Fruit fly (Drosophila melanogaster): Measurements from ENCODE around the gene LSm7.

LSm7 gene

dm6 chr2L:16787548-16787947, 44.6 kb upstream of the LSm7 start:
- TF ChIP-seq CG9948 (tag; optimal IDR thresholded peaks at IDR 0.05) (no peak), CG34367 (tag; optimal IDR thresholded peaks at IDR 0.05) (no peak)

dm6 chr2L:16766070-16766752, 23.3 kb upstream of the LSm7 start, which contains the start of gene Mhc:
Gene Mhc (plus strand): TSS chr2L:16766566.
- TF ChIP-seq CG13204 (GFP tag; optimal IDR thresholded peaks at IDR 0.05) (no peak), Ets98B (GFP tag; IDR thresholded peaks at IDR 0.05) (no peak), CG4496 (GFP tag; IDR thresholded peaks at IDR 0.05) (0 out of 3 replicates have a peak, but pooled peaks have one; percentile 36)

- TF ChIP-seq Pif1B (GFP tag; optimal IDR thresholded peaks at IDR 0.05) (no peak), CG32121 (GFP tag; IDR thresholded peaks at IDR 0.05) (peak; percentile 79)
Measured at dm6 chr2L:16764480-16764879, 21.6 kb upstream of the LSm7 start.

dm6 chr2L:16761891-16762290, 19.0 kb upstream of the LSm7 start:
- TF ChIP-seq CG12605 (GFP tag; IDR thresholded peaks at IDR 0.05), result no peak
- no peak for TF ChIP-seq CG34367 (tag; optimal IDR thresholded peaks at IDR 0.05)
- no peak for TF ChIP-seq CG32121 (GFP tag; IDR thresholded peaks at IDR 0.05)
- no peak for TF ChIP-seq CG4496 (GFP tag; IDR thresholded peaks at IDR 0.05)
- no peak for TF ChIP-seq CG14655 (GFP tag; optimal IDR thresholded peaks at IDR 0.05)
- TF ChIP-seq CG10348 (GFP tag; IDR thresholded peaks at IDR 0.05), result no peak
- TF ChIP-seq EcR (GFP tag; optimal IDR thresholded peaks at IDR 0.05), result no peak
- TF ChIP-seq Ets98B (GFP tag; IDR thresholded peaks at IDR 0.05), result no peak
- TF ChIP-seq CG17806 (tag; optimal IDR thresholded peaks at IDR 0.05), result no peak
- no peak for TF ChIP-seq fd96Ca (GFP tag; IDR thresholded peaks at IDR 0.05)
- TF ChIP-seq Pif1B (GFP tag; optimal IDR thresholded peaks at IDR 0.05), result no peak
- no peak for TF ChIP-seq CG8301 (tag; optimal IDR thresholded peaks at IDR 0.05)
- no peak for TF ChIP-seq CG8159 (tag; optimal IDR thresholded peaks at IDR 0.05)
- no peak for TF ChIP-seq CG15710 (tag; optimal IDR thresholded peaks at IDR 0.05)
- no peak for TF ChIP-seq Snoo (tag; optimal IDR thresholded peaks at IDR 0.05)
- no peak for TF ChIP-seq D1 (tag; optimal IDR thresholded peaks at IDR 0.05)

- TF ChIP-seq CG12605 (GFP tag; IDR thresholded peaks at IDR 0.05), result peak; percentile 25; the same call in 1 of the 2 replicates
- TF ChIP-seq CG15710 (tag; optimal IDR thresholded peaks at IDR 0.05), result no peak
- TF ChIP-seq Ets98B (GFP tag; IDR thresholded peaks at IDR 0.05), result peak; percentile 55; the same call in 1 of the 2 replicates
- no peak for TF ChIP-seq CG10348 (GFP tag; IDR thresholded peaks at IDR 0.05)
- no peak for TF ChIP-seq EcR (GFP tag; optimal IDR thresholded peaks at IDR 0.05)
- peak; percentile 69 for TF ChIP-seq CG32121 (GFP tag; IDR thresholded peaks at IDR 0.05)
- TF ChIP-seq CG8159 (tag; optimal IDR thresholded peaks at IDR 0.05), result no peak
- no peak for TF ChIP-seq D1 (tag; optimal IDR thresholded peaks at IDR 0.05)
- TF ChIP-seq CG4496 (GFP tag; IDR thresholded peaks at IDR 0.05), result peak; percentile 50; the same call in 1 of the 3 replicates
- peak; percentile 52 for TF ChIP-seq CG14655 (GFP tag; optimal IDR thresholded peaks at IDR 0.05)
- TF ChIP-seq CG8301 (tag; optimal IDR thresholded peaks at IDR 0.05), result peak; percentile 22
Measured at dm6 chr2L:16760504-16761417, 17.9 kb upstream of the LSm7 start, which contains the start of gene ppk17. Gene ppk17 (minus strand): TSS chr2L:16760554.

dm6 chr2L:16754074-16754473, 11.2 kb upstream of the LSm7 start, which contains the start of gene yellow-b:
Gene yellow-b (plus strand): TSS chr2L:16754336.
- TF ChIP-seq Pif1A (GFP tag; optimal IDR thresholded peaks at IDR 0.05) (no peak), EcR (GFP tag; optimal IDR thresholded peaks at IDR 0.05) (no peak), CG15710 (tag; optimal IDR thresholded peaks at IDR 0.05) (no peak), CG8159 (tag; optimal IDR thresholded peaks at IDR 0.05) (no peak), fd96Ca (GFP tag; IDR thresholded peaks at IDR 0.05) (no peak), CG10348 (GFP tag; IDR thresholded peaks at IDR 0.05) (no peak), CG34367 (tag; optimal IDR thresholded peaks at IDR 0.05) (no peak), CG8301 (tag; optimal IDR thresholded peaks at IDR 0.05) (no peak), CG14655 (GFP tag; optimal IDR thresholded peaks at IDR 0.05) (no peak), rn (GFP tag; IDR thresholded peaks at IDR 0.05) (no peak), CG9948 (tag; optimal IDR thresholded peaks at IDR 0.05) (no peak), Ets98B (GFP tag; IDR thresholded peaks at IDR 0.05) (no peak), Snoo (tag; optimal IDR thresholded peaks at IDR 0.05) (no peak)

- TF ChIP-seq CG8159 (tag; optimal IDR thresholded peaks at IDR 0.05), result no peak
- no peak for TF ChIP-seq CG9948 (tag; optimal IDR thresholded peaks at IDR 0.05)
- TF ChIP-seq Ets98B (GFP tag; IDR thresholded peaks at IDR 0.05), result no peak
- no peak for TF ChIP-seq D1 (tag; optimal IDR thresholded peaks at IDR 0.05)
- TF ChIP-seq Pif1B (GFP tag; optimal IDR thresholded peaks at IDR 0.05), result no peak
- no peak for TF ChIP-seq CG13204 (GFP tag; optimal IDR thresholded peaks at IDR 0.05)
- no peak for TF ChIP-seq CG10348 (GFP tag; IDR thresholded peaks at IDR 0.05)
- TF ChIP-seq CG34367 (tag; optimal IDR thresholded peaks at IDR 0.05), result no peak
- TF ChIP-seq CG15710 (tag; optimal IDR thresholded peaks at IDR 0.05), result no peak
- no peak for TF ChIP-seq CG14655 (GFP tag; optimal IDR thresholded peaks at IDR 0.05)
- TF ChIP-seq fd96Ca (GFP tag; IDR thresholded peaks at IDR 0.05), result no peak
- TF ChIP-seq gl (tag; optimal IDR thresholded peaks at IDR 0.05), result no peak
- no peak for TF ChIP-seq EcR (GFP tag; optimal IDR thresholded peaks at IDR 0.05)
- no peak for TF ChIP-seq CG4496 (GFP tag; IDR thresholded peaks at IDR 0.05)
- no peak for TF ChIP-seq Pif1A (GFP tag; optimal IDR thresholded peaks at IDR 0.05)
- no peak for TF ChIP-seq CG17806 (tag; optimal IDR thresholded peaks at IDR 0.05)
- TF ChIP-seq CG12605 (GFP tag; IDR thresholded peaks at IDR 0.05), result no peak
- TF ChIP-seq rn (GFP tag; IDR thresholded peaks at IDR 0.05), result no peak
- TF ChIP-seq CG8301 (tag; optimal IDR thresholded peaks at IDR 0.05), result no peak
- no peak for TF ChIP-seq CG32121 (GFP tag; IDR thresholded peaks at IDR 0.05)
Measured at dm6 chr2L:16752340-16752739, 9.4 kb upstream of the LSm7 start.

All from whole organism, pupa.